Worm (Caenorhabditis elegans) whole organism, L3 larva: ENCODE measurements around the gene C14C6.5.

Experiments used
- R02D3.7 ChIP-seq: fragments of 150-350 bp; optimal IDR thresholded peaks from 2 replicates; lab custom pipeline; 2014; ENCODE audit warnings: missing biosample characterization, missing genetic modification characterization
- aly-2 ChIP-seq: fragments of 150-350 bp; optimal IDR thresholded peaks from 2 replicates; lab custom pipeline; 2014; ENCODE audit warnings: missing biosample characterization, missing genetic modification characterization
- ama-1 ChIP-seq: fragments of 150-350 bp; optimal IDR thresholded peaks from 2 replicates; lab custom pipeline; 2018
- ceh-28 ChIP-seq: fragments of 150-350 bp; optimal IDR thresholded peaks from 2 replicates; lab custom pipeline; 2014; ENCODE audit warnings: missing biosample characterization, missing genetic modification reagents, missing genetic modification characterization
- ceh-82 ChIP-seq: fragments of 150-350 bp; optimal IDR thresholded peaks from 2 replicates; lab custom pipeline; 2014; ENCODE audit warnings: missing biosample characterization, missing genetic modification characterization
- ceh-9 ChIP-seq: sonication (generic microtip); optimal IDR thresholded peaks from 2 replicates; lab custom pipeline; 2018; ENCODE audit warnings: missing biosample characterization, missing genetic modification characterization
- daf-12 ChIP-seq: fragments of 150-350 bp; optimal IDR thresholded peaks from 2 replicates; lab custom pipeline; 2014; ENCODE audit warnings: missing biosample characterization, missing genetic modification reagents, missing genetic modification characterization
- egl-27 ChIP-seq: sonication (generic microtip); optimal IDR thresholded peaks from 4 replicates; lab custom pipeline; 2017; ENCODE audit warnings: missing biosample characterization, missing genetic modification reagents, missing genetic modification characterization
- egl-5 ChIP-seq: fragments of 150-350 bp; optimal IDR thresholded peaks from 2 replicates; lab custom pipeline; 2017; ENCODE audit warnings: missing biosample characterization, missing genetic modification reagents, missing genetic modification characterization, inconsistent platforms
- elt-1 ChIP-seq: fragments of 150-350 bp; optimal IDR thresholded peaks from 2 replicates; lab custom pipeline; 2014; ENCODE audit warnings: missing biosample characterization, missing genetic modification characterization
- elt-3 ChIP-seq, 3 experiments: fragments of 150-350 bp in 1 of 3; sonication (generic microtip) in 2 of 3; optimal IDR thresholded peaks; 2 replicates in 2 of 3; 4 replicates in 1 of 3; lab custom pipeline; 2014 to 2017; ENCODE audit warnings: missing biosample characterization in 3 of 3, missing genetic modification characterization in 3 of 3
- eor-1 ChIP-seq, 2 experiments: fragments of 150-350 bp; optimal IDR thresholded peaks; 2 replicates each; lab custom pipeline; 2014 to 2018; ENCODE audit warnings: missing biosample characterization in 2 of 2, missing genetic modification characterization in 2 of 2
- fkh-10 ChIP-seq: sonication (generic microtip); optimal IDR thresholded peaks from 2 replicates; lab custom pipeline; 2017; ENCODE audit warnings: missing biosample characterization, missing genetic modification reagents, missing genetic modification characterization
- fos-1 ChIP-seq: fragments of 150-350 bp; optimal IDR thresholded peaks from 2 replicates; lab custom pipeline; 2014; ENCODE audit warnings: missing biosample characterization, missing genetic modification characterization
- jun-1 ChIP-seq: fragments of 150-350 bp; optimal IDR thresholded peaks from 2 replicates; lab custom pipeline; 2014; ENCODE audit warnings: missing biosample characterization, missing genetic modification reagents, missing genetic modification characterization
- lin-15B ChIP-seq: fragments of 150-350 bp; optimal IDR thresholded peaks from 2 replicates; lab custom pipeline; 2014; ENCODE audit warnings: missing biosample characterization, missing genetic modification characterization
- lin-39 ChIP-seq: fragments of 150-350 bp; optimal IDR thresholded peaks from 2 replicates; lab custom pipeline; 2018; ENCODE audit warnings: missing biosample characterization, missing genetic modification reagents, missing genetic modification characterization
- lsy-12 ChIP-seq: sonication (generic microtip); optimal IDR thresholded peaks from 2 replicates; lab custom pipeline; 2016; ENCODE audit warnings: mild to moderate bottlenecking, missing genetic modification characterization, missing compliant biosample characterization
- mml-1 ChIP-seq: fragments of 150-350 bp; sonication (generic microtip); optimal IDR thresholded peaks from 3 replicates; lab custom pipeline; 2014; ENCODE audit warnings: missing biosample characterization, missing genetic modification characterization
- nfya-1 ChIP-seq: sonication (generic microtip); optimal IDR thresholded peaks from 2 replicates; lab custom pipeline; 2017; ENCODE audit warnings: missing genetic modification characterization, mild to moderate bottlenecking, missing compliant biosample characterization, antibody characterized with exemption, moderate library complexity; ENCODE audit not compliant: insufficient read depth
- nhr-11 ChIP-seq: fragments of 150-350 bp; optimal IDR thresholded peaks from 2 replicates; lab custom pipeline; 2014; ENCODE audit warnings: missing biosample characterization, missing genetic modification characterization
- nhr-12 ChIP-seq: fragments of 150-350 bp; optimal IDR thresholded peaks from 2 replicates; lab custom pipeline; 2014; ENCODE audit warnings: missing biosample characterization, missing genetic modification characterization
- nhr-23 ChIP-seq: fragments of 150-350 bp; optimal IDR thresholded peaks from 2 replicates; lab custom pipeline; 2014; ENCODE audit warnings: missing biosample characterization, missing genetic modification reagents, missing genetic modification characterization
- nhr-28 ChIP-seq: fragments of 150-350 bp; optimal IDR thresholded peaks from 2 replicates; lab custom pipeline; 2014; ENCODE audit warnings: missing biosample characterization, missing genetic modification characterization
- nhr-43 ChIP-seq: sonication (generic microtip); optimal IDR thresholded peaks from 2 replicates; lab custom pipeline; 2016; ENCODE audit warnings: mild to moderate bottlenecking, missing genetic modification characterization, missing compliant biosample characterization; ENCODE audit not compliant: poor library complexity, severe bottlenecking
- nhr-67 ChIP-seq: fragments of 150-350 bp; optimal IDR thresholded peaks from 2 replicates; lab custom pipeline; 2014; ENCODE audit warnings: missing biosample characterization, missing genetic modification characterization
- nhr-76 ChIP-seq: fragments of 150-350 bp; sonication (generic microtip); optimal IDR thresholded peaks from 5 replicates; lab custom pipeline; 2014; ENCODE audit warnings: missing biosample characterization, missing genetic modification characterization
- sea-2 ChIP-seq: fragments of 150-350 bp; sonication (generic microtip); optimal IDR thresholded peaks from 4 replicates; lab custom pipeline; 2014; ENCODE audit warnings: missing biosample characterization, missing genetic modification reagents, missing genetic modification characterization
- skn-1 ChIP-seq: fragments of 150-350 bp; optimal IDR thresholded peaks from 2 replicates; lab custom pipeline; 2014; ENCODE audit warnings: missing biosample characterization, missing genetic modification characterization
- tbx-2 ChIP-seq: sonication (generic microtip); optimal IDR thresholded peaks from 2 replicates; lab custom pipeline; 2016; ENCODE audit warnings: mild to moderate bottlenecking, missing genetic modification characterization, missing compliant biosample characterization
- unc-39 ChIP-seq: sonication (generic microtip); optimal IDR thresholded peaks from 4 replicates; lab custom pipeline; 2017; ENCODE audit warnings: missing biosample characterization, missing genetic modification characterization
- unc-62 ChIP-seq: fragments of 150-350 bp; sonication (generic microtip); optimal IDR thresholded peaks from 4 replicates; lab custom pipeline; 2014; ENCODE audit warnings: missing biosample characterization, missing genetic modification reagents, missing genetic modification characterization
- ztf-11 ChIP-seq: fragments of 150-350 bp; optimal IDR thresholded peaks from 2 replicates; lab custom pipeline; 2014; ENCODE audit warnings: missing biosample characterization, missing genetic modification characterization
- ztf-4 ChIP-seq: fragments of 150-350 bp; optimal IDR thresholded peaks from 2 replicates; lab custom pipeline; 2014; ENCODE audit warnings: missing biosample characterization, missing genetic modification characterization

Gene C14C6.5

DNA sequence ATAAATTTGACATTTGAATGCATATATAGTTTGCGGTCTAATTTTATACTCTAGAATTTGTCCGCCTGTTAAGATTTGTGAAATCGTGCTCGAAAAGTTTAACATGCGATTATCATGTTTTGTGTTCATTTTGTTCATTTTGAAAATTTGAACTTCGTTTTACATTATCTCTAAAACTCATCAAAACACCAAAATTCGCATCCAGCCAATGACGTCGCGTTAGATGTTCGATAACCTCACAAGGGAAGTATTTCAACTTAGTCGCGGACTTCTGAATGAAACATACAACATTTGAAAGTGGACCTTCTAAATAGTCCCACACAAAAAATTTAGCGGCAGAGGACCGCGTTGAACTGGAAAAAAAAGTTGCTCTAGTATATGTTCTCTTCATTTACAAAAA, 5.0 kb downstream of the C14C6.5 start:
- TF ChIP-seq lsy-12 (tag; lab: Kevin White, UChicago) (no peak), elt-1 (peak; percentile 68), unc-39 (tag; lab: Kevin White, UChicago) (no peak)

DNA sequence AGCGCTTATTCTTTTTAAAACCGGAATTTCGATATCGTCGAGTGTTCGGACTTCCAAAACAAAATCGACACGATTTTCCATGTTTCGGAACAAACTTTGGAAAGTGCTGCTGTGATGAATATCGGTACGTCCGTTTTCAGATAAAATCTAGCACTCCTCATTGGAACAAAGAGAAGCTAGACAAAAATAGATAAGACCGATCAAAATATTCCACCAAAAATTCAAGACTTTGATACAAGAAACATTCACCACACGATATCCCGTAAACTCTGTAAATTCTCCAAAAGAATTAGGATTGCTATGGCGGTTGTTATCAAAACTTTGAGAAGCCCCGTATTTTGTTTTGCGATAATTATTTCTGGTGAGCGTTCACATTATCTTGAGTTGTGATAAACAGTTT, 6.7 kb downstream of the C14C6.5 start, which contains the start of gene C14C6.3:
TSS of gene C14C6.3 (plus strand) at position 301 of the 400 bp plus-strand sequence.
- TF ChIP-seq nhr-12 (tag; lab: Kevin White, UChicago) (no peak), elt-1 (peak; percentile 64)

DNA sequence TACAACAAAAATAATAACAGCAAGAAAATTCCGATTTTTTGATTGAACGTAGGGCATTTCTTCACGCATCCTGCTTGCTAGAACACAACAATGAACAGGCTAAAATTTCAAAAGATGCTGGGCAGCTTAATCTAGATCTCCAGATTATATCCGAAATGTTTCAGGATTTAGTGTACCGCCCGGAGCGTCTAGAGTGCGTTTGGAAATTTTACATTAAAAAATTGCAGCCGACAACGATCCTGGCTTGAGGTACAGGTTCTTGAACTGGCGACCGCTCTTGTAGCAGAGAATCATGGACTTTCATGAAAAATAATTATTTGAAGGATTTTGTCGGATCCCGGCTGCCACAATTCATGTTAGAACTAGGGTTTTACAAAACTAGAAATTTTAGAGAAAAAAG, 11.6 kb downstream of the C14C6.5 start, which contains the start of gene C14C6.6:
TSS of gene C14C6.6 (minus strand) at position 101 of the 400 bp plus-strand sequence.
- TF ChIP-seq unc-39 (tag; lab: Kevin White, UChicago) = no peak
- TF ChIP-seq mml-1 (tag; lab: Kevin White, UChicago) = no peak
- TF ChIP-seq elt-3 (tag; optimal IDR thresholded peaks at IDR 0.05; lab: Kevin White, UChicago) = no peak
- no peak for TF ChIP-seq eor-1 (tag; optimal IDR thresholded peaks at IDR 0.05; lab: Kevin White, UChicago)
- no peak for TF ChIP-seq nfya-1 (tag; lab: Kevin White, UChicago)
- no peak for TF ChIP-seq ceh-82 (tag; lab: Kevin White, UChicago)
- TF ChIP-seq ama-1 = no peak
- TF ChIP-seq nhr-12 (tag; lab: Kevin White, UChicago) = no peak
- TF ChIP-seq nhr-28 (tag; lab: Kevin White, UChicago) = no peak
- no peak for TF ChIP-seq skn-1 (tag; lab: Kevin White, UChicago)
- TF ChIP-seq nhr-76 (tag; lab: Kevin White, UChicago) = no peak
- no peak for TF ChIP-seq lin-15B (tag; lab: Kevin White, UChicago)
- no peak for TF ChIP-seq sea-2 (GFP tag; lab: Kevin White, UChicago)
- TF ChIP-seq fkh-10 (GFP tag; lab: Kevin White, UChicago) = no peak
- TF ChIP-seq R02D3.7 (tag; lab: Kevin White, UChicago) = no peak
- no peak for TF ChIP-seq aly-2
- no peak for TF ChIP-seq nhr-11 (tag; lab: Kevin White, UChicago)

DNA sequence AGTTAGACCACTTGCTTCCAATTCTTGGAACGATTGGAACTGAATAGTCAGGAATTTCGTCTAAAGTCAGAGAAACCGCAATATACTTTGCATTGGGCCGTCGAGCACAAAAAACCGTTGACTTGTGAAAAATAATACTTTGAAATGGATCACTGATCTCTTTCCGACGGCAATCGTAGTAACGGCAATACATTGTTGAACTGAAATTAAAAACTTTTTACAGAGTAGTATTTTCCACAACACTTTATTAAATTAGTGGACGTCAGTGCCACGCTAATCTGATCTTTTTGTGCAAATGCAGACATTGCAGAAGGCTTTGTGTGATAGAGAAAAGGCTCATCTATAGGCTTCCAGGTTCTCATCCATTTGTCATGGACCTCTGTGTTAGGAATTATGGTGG, 16.0 kb downstream of the C14C6.5 start:
- TF ChIP-seq sea-2 (GFP tag; lab: Kevin White, UChicago) = no peak
- TF ChIP-seq ceh-28 = no peak
- TF ChIP-seq ceh-82 (tag; lab: Kevin White, UChicago) = no peak
- TF ChIP-seq ztf-11 (tag; lab: Kevin White, UChicago) = no peak
- TF ChIP-seq daf-12 (tag; lab: Kevin White, UChicago) = no peak
- no peak for TF ChIP-seq nhr-43 (tag; lab: Kevin White, UChicago)
- no peak for TF ChIP-seq fkh-10 (GFP tag; lab: Kevin White, UChicago)
- TF ChIP-seq nhr-67 (tag; lab: Kevin White, UChicago) = no peak
- no peak for TF ChIP-seq unc-62 (GFP tag; lab: Kevin White, UChicago)
- TF ChIP-seq ztf-4 (tag; lab: Kevin White, UChicago) = no peak
- TF ChIP-seq ceh-9 (tag; lab: Kevin White, UChicago) = no peak
- TF ChIP-seq lin-39 (tag; lab: Kevin White, UChicago) = no peak
- TF ChIP-seq R02D3.7 (tag; lab: Kevin White, UChicago) = no peak
- TF ChIP-seq nhr-23 (tag; lab: Kevin White, UChicago) = no peak

DNA sequence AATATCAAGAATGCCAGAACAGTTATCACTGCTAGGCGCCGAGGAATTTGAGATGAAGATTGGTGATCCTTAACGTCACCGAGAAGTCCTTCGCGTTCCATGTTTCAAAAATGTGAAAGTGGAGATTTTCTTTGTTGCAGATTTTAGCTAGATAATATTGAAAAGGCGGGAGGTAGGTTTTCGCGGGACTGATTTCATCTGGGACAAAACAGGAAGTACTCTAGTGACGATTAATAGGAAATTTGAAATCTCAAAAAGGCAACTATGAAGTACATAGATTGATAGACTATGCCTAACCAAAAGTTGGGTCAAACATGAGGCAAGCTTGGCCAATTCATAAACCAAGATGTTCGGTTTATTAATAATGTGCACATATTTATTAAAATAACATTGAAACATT, 16.6 kb downstream of the C14C6.5 start, which contains the start of gene C14C6.8:
TSS of gene C14C6.8 (minus strand) at position 101 of the 400 bp plus-strand sequence.
- TF ChIP-seq skn-1 (tag; lab: Kevin White, UChicago) (no peak), egl-27 (tag; lab: Kevin White, UChicago) (no peak), tbx-2 (tag; lab: Kevin White, UChicago) (no peak), jun-1 (tag; lab: Kevin White, UChicago) (no peak), nfya-1 (tag; lab: Kevin White, UChicago) (no peak), egl-5 (tag; lab: Kevin White, UChicago) (no peak), fos-1 (tag; lab: Kevin White, UChicago) (no peak)
